Worm (Caenorhabditis elegans) whole organism, L2 larva: Measurements from ENCODE around the gene Y25C1A.8.

Experiments
- C34F6.9 ChIP-seq: fragments of 150-350 bp; optimal IDR thresholded peaks from 2 replicates; lab custom pipeline; 2014; ENCODE audit warnings: missing biosample characterization, missing genetic modification characterization
- F13H6.1 ChIP-seq: sonication (generic microtip); optimal IDR thresholded peaks from 2 replicates; lab custom pipeline; 2016; ENCODE audit warnings: missing genetic modification characterization, missing compliant biosample characterization
- R02D3.7 ChIP-seq: fragments of 150-350 bp; optimal IDR thresholded peaks from 2 replicates; lab custom pipeline; 2014; ENCODE audit warnings: missing biosample characterization, missing genetic modification characterization
- ZK546.5 ChIP-seq: sonication (generic microtip); optimal IDR thresholded peaks from 2 replicates; lab custom pipeline; 2017; ENCODE audit warnings: missing biosample characterization, missing genetic modification characterization
- alr-1 ChIP-seq: fragments of 150-350 bp; optimal IDR thresholded peaks from 2 replicates; lab custom pipeline; 2014; ENCODE audit warnings: missing biosample characterization, missing genetic modification characterization
- ama-1 ChIP-seq: fragments of 150-350 bp; optimal IDR thresholded peaks from 2 replicates; lab custom pipeline; 2018; ENCODE audit warnings: inconsistent platforms
- ceh-82 ChIP-seq: fragments of 150-350 bp; optimal IDR thresholded peaks from 2 replicates; lab custom pipeline; 2014; ENCODE audit warnings: missing biosample characterization, missing genetic modification characterization
- crh-2 ChIP-seq: sonication (generic microtip); optimal IDR thresholded peaks from 2 replicates; lab custom pipeline; 2017; ENCODE audit warnings: missing biosample characterization, missing genetic modification characterization
- dmd-4 ChIP-seq: sonication (generic microtip); optimal IDR thresholded peaks from 2 replicates; lab custom pipeline; 2017; ENCODE audit warnings: missing biosample characterization, missing genetic modification characterization
- elt-3 ChIP-seq: sonication (generic microtip); optimal IDR thresholded peaks from 2 replicates; lab custom pipeline; 2017; ENCODE audit warnings: missing biosample characterization, missing genetic modification characterization
- fos-1 ChIP-seq: fragments of 150-350 bp; optimal IDR thresholded peaks from 2 replicates; lab custom pipeline; 2014; ENCODE audit warnings: missing biosample characterization, missing genetic modification characterization
- gmeb-1 ChIP-seq: fragments of 150-350 bp; optimal IDR thresholded peaks from 2 replicates; lab custom pipeline; 2014; ENCODE audit warnings: missing biosample characterization, missing genetic modification characterization
- lin-11 ChIP-seq: fragments of 150-350 bp; sonication (generic microtip); optimal IDR thresholded peaks from 2 replicates; lab custom pipeline; 2014; ENCODE audit warnings: missing biosample characterization, missing genetic modification characterization, inconsistent platforms, mixed read lengths
- lin-13 ChIP-seq: fragments of 150-350 bp; optimal IDR thresholded peaks from 2 replicates; lab custom pipeline; 2014; ENCODE audit warnings: missing biosample characterization, missing genetic modification reagents, missing genetic modification characterization
- lin-39 ChIP-seq: fragments of 150-350 bp; optimal IDR thresholded peaks from 2 replicates; lab custom pipeline; 2014; ENCODE audit warnings: missing biosample characterization, missing genetic modification reagents, missing genetic modification characterization
- lsy-2 ChIP-seq, 2 experiments: fragments of 150-350 bp in 1 of 2; sonication (generic microtip) in 1 of 2; optimal IDR thresholded peaks; 2 replicates each; lab custom pipeline; 2014 to 2017; ENCODE audit warnings: missing biosample characterization in 2 of 2, missing genetic modification characterization in 2 of 2
- nhr-11 ChIP-seq: fragments of 150-350 bp; optimal IDR thresholded peaks from 2 replicates; lab custom pipeline; 2014; ENCODE audit warnings: missing biosample characterization, missing genetic modification characterization
- nhr-12 ChIP-seq: fragments of 150-350 bp; optimal IDR thresholded peaks from 2 replicates; lab custom pipeline; 2014; ENCODE audit warnings: missing biosample characterization, missing genetic modification characterization
- nhr-129 ChIP-seq: fragments of 150-350 bp; optimal IDR thresholded peaks from 2 replicates; lab custom pipeline; 2014; ENCODE audit warnings: missing biosample characterization, missing genetic modification characterization
- nhr-21 ChIP-seq: fragments of 150-350 bp; optimal IDR thresholded peaks from 2 replicates; lab custom pipeline; 2014; ENCODE audit warnings: missing biosample characterization, missing genetic modification characterization
- nhr-23 ChIP-seq: fragments of 150-350 bp; optimal IDR thresholded peaks from 2 replicates; lab custom pipeline; 2014; ENCODE audit warnings: missing biosample characterization, missing genetic modification reagents, missing genetic modification characterization
- nhr-237 ChIP-seq: fragments of 150-350 bp; optimal IDR thresholded peaks from 2 replicates; lab custom pipeline; 2014; ENCODE audit warnings: missing biosample characterization, missing genetic modification characterization
- nhr-25 ChIP-seq: fragments of 150-350 bp; sonication (generic microtip); optimal IDR thresholded peaks from 3 replicates; lab custom pipeline; 2014; ENCODE audit warnings: missing biosample characterization, missing genetic modification characterization
- nhr-6 ChIP-seq: fragments of 150-350 bp; optimal IDR thresholded peaks from 2 replicates; lab custom pipeline; 2014; ENCODE audit warnings: missing biosample characterization, missing genetic modification characterization
- nhr-77 ChIP-seq: fragments of 150-350 bp; optimal IDR thresholded peaks from 2 replicates; lab custom pipeline; 2014; ENCODE audit warnings: missing biosample characterization, missing genetic modification characterization
- sem-4 ChIP-seq: fragments of 150-350 bp; optimal IDR thresholded peaks from 2 replicates; lab custom pipeline; 2014; ENCODE audit warnings: missing biosample characterization, missing genetic modification reagents, missing genetic modification characterization
- skn-1 ChIP-seq: sonication (generic microtip); optimal IDR thresholded peaks from 2 replicates; lab custom pipeline; 2017; ENCODE audit warnings: missing biosample characterization, missing genetic modification characterization
- sma-3 ChIP-seq: sonication (generic microtip); optimal IDR thresholded peaks from 2 replicates; lab custom pipeline; 2016; ENCODE audit warnings: missing genetic modification reagents, missing genetic modification characterization, missing compliant biosample characterization
- sma-9 ChIP-seq, 2 experiments: fragments of 150-350 bp in 1 of 2; sonication (generic microtip) in 1 of 2; optimal IDR thresholded peaks; 2 replicates each; lab custom pipeline; 2014 to 2016; ENCODE audit warnings: missing genetic modification characterization in 2 of 2, mild to moderate bottlenecking in 1 of 2, missing biosample characterization in 1 of 2, missing compliant biosample characterization in 1 of 2, missing genetic modification reagents in 1 of 2, moderate library complexity in 1 of 2
- unc-39 ChIP-seq: fragments of 150-350 bp; optimal IDR thresholded peaks from 2 replicates; lab custom pipeline; 2014; ENCODE audit warnings: missing biosample characterization, missing genetic modification characterization
- unc-55 ChIP-seq: fragments of 150-350 bp; sonication (generic microtip); optimal IDR thresholded peaks from 3 replicates; lab custom pipeline; 2014; ENCODE audit warnings: missing biosample characterization, missing genetic modification reagents, missing genetic modification characterization
- unc-62 ChIP-seq: fragments of 150-350 bp; optimal IDR thresholded peaks from 2 replicates; lab custom pipeline; 2014; ENCODE audit warnings: missing biosample characterization, missing genetic modification reagents, missing genetic modification characterization
- zag-1 ChIP-seq: fragments of 150-350 bp; optimal IDR thresholded peaks from 2 replicates; lab custom pipeline; 2014; ENCODE audit warnings: missing biosample characterization, missing genetic modification characterization
- ztf-4 ChIP-seq: fragments of 150-350 bp; optimal IDR thresholded peaks from 2 replicates; lab custom pipeline; 2014; ENCODE audit warnings: missing biosample characterization, missing genetic modification characterization

The Y25C1A.8 gene

ce11 chrII:3053689-3054088, 23.1 kb downstream of the Y25C1A.8 start:
- no peak for TF ChIP-seq nhr-23
- TF ChIP-seq nhr-77, result no peak
- TF ChIP-seq R02D3.7, result no peak
- TF ChIP-seq nhr-11 (tag; lab: Kevin White, UChicago), result no peak
- no peak for TF ChIP-seq nhr-237 (tag; lab: Kevin White, UChicago)
- no peak for TF ChIP-seq sem-4 (tag; lab: Kevin White, UChicago)
- TF ChIP-seq dmd-4 (tag; lab: Kevin White, UChicago), result no peak
- no peak for TF ChIP-seq lsy-2 (tag; optimal IDR thresholded peaks at IDR 0.05; lab: Kevin White, UChicago)
- no peak for TF ChIP-seq sma-3 (GFP tag; lab: Kevin White, UChicago)

ce11 chrII:3052843-3053242, 23.9 kb downstream of the Y25C1A.8 start:
- no peak for TF ChIP-seq lin-39
- no peak for TF ChIP-seq elt-3 (tag; lab: Kevin White, UChicago)
- TF ChIP-seq nhr-11 (tag; lab: Kevin White, UChicago), result no peak
- no peak for TF ChIP-seq lin-13

ce11 chrII:3051332-3051731, 25.4 kb downstream of the Y25C1A.8 start:
- TF ChIP-seq nhr-25 (tag; lab: Kevin White, UChicago), result no peak
- no peak for TF ChIP-seq dmd-4 (tag; lab: Kevin White, UChicago)
- TF ChIP-seq nhr-237 (tag; lab: Kevin White, UChicago), result no peak
- no peak for TF ChIP-seq gmeb-1 (tag; lab: Kevin White, UChicago)
- TF ChIP-seq fos-1 (tag; lab: Kevin White, UChicago), result no peak
- TF ChIP-seq crh-2 (tag; lab: Kevin White, UChicago), result no peak
- TF ChIP-seq zag-1, result no peak
- TF ChIP-seq lsy-2 (tag; optimal IDR thresholded peaks at IDR 0.05; lab: Kevin White, UChicago), result no peak
- no peak for TF ChIP-seq nhr-12 (tag; lab: Kevin White, UChicago)
- TF ChIP-seq ztf-4, result no peak

- TF ChIP-seq alr-1 (tag; lab: Kevin White, UChicago) (no peak), F13H6.1 (tag; lab: Kevin White, UChicago) (no peak)
- TF ChIP-seq, all 48 proteins: peak for 0
Observed at ce11 chrII:3050703-3051102, 26.1 kb downstream of the Y25C1A.8 start, which contains the start of gene sri-31. sri-31 (plus strand) TSS chrII:3051003.

ce11 chrII:3048989-3049388, 27.8 kb downstream of the Y25C1A.8 start:
- no peak for TF ChIP-seq lin-13
- TF ChIP-seq nhr-23, result no peak
- no peak for TF ChIP-seq skn-1 (tag; lab: Kevin White, UChicago)
- TF ChIP-seq ama-1, result no peak
- TF ChIP-seq nhr-6 (tag; lab: Kevin White, UChicago), result no peak
- no peak for TF ChIP-seq zag-1
- TF ChIP-seq ceh-82, result no peak

- TF ChIP-seq gmeb-1 (tag; lab: Kevin White, UChicago) (no peak), nhr-237 (tag; lab: Kevin White, UChicago) (no peak), nhr-129 (tag; lab: Kevin White, UChicago) (no peak), ztf-4 (no peak), lin-39 (no peak), ceh-82 (no peak), unc-62 (GFP tag; lab: Kevin White, UChicago) (no peak), lin-13 (no peak), C34F6.9 (tag; lab: Kevin White, UChicago) (no peak), sma-3 (GFP tag; lab: Kevin White, UChicago) (no peak), unc-55 (GFP tag; lab: Kevin White, UChicago) (no peak), unc-39 (tag; lab: Kevin White, UChicago) (no peak), lsy-2 (tag; optimal IDR thresholded peaks at IDR 0.05; lab: Kevin White, UChicago) (no peak)
Observed at ce11 chrII:3048378-3048777, 28.4 kb downstream of the Y25C1A.8 start, which contains the start of gene sri-28. sri-28 (plus strand) TSS chrII:3048678.

- no peak for TF ChIP-seq nhr-21 (tag; lab: Kevin White, UChicago)
- no peak for TF ChIP-seq ZK546.5 (tag; lab: Kevin White, UChicago)
- TF ChIP-seq lin-11 (tag; lab: Kevin White, UChicago), result no peak
- no peak for TF ChIP-seq elt-3 (tag; lab: Kevin White, UChicago)
- TF ChIP-seq sma-9 (GFP tag; optimal IDR thresholded peaks at IDR 0.05; lab: Kevin White, UChicago), result no peak
- no peak for TF ChIP-seq sma-9 (tag; optimal IDR thresholded peaks at IDR 0.05; lab: Kevin White, UChicago)
Observed at ce11 chrII:3045875-3046274, 30.9 kb downstream of the Y25C1A.8 start, which contains the start of gene sri-30. sri-30 (plus strand) TSS chrII:3046175.
